Fruit fly (Drosophila melanogaster) whole organism, prepupa: ENCODE results near the gene CG13460.

Experiments used
- CG11294 ChIP-seq: fragments of 200-800 bp; sonication (Bioruptor generic); IDR thresholded peaks from 2 replicates; pipeline ENCODE4 v1.3.6; 2022; ENCODE audit warnings: missing biosample characterization, missing genetic modification characterization
- CG11902 ChIP-seq: fragments of 200-800 bp; sonication (Bioruptor generic); optimal IDR thresholded peaks from 3 replicates; lab custom pipeline; 2016; ENCODE audit warnings: missing biosample characterization, missing genetic modification characterization
- CG15336 ChIP-seq: fragments of 200-800 bp; sonication (Bioruptor generic); IDR thresholded peaks from 2 replicates; pipeline ENCODE4 v1.3.6; 2022; ENCODE audit warnings: missing biosample characterization, missing genetic modification characterization
- CG1621 ChIP-seq: fragments of 200-800 bp; sonication (Bioruptor generic); optimal IDR thresholded peaks from 3 replicates; lab custom pipeline; 2018; ENCODE audit warnings: missing biosample characterization, mild to moderate bottlenecking, missing genetic modification characterization
- CG16779 ChIP-seq: fragments of 200-800 bp; sonication (Bioruptor generic); optimal IDR thresholded peaks from 3 replicates; lab custom pipeline; 2017; ENCODE audit warnings: missing biosample characterization, mild to moderate bottlenecking, missing genetic modification characterization
- CG3032 ChIP-seq: fragments of 200-800 bp; optimal IDR thresholded peaks from 2 replicates; lab custom pipeline; 2019; ENCODE audit warnings: missing biosample characterization, mild to moderate bottlenecking, missing genetic modification characterization, moderate library complexity
- CG31627 ChIP-seq: fragments of 200-800 bp; sonication (Bioruptor generic); optimal IDR thresholded peaks from 3 replicates; lab custom pipeline; 2016; ENCODE audit warnings: missing biosample characterization, missing genetic modification characterization
- CG34406 ChIP-seq: fragments of 200-800 bp; sonication (Bioruptor generic); optimal IDR thresholded peaks from 3 replicates; lab custom pipeline; 2016; ENCODE audit warnings: missing biosample characterization, missing genetic modification characterization
- CG3919 ChIP-seq: fragments of 200-800 bp; sonication (Bioruptor generic); optimal IDR thresholded peaks from 3 replicates; lab custom pipeline; 2016; ENCODE audit warnings: missing biosample characterization, missing genetic modification characterization
- CG6163 ChIP-seq: fragments of 200-800 bp; sonication (Bioruptor generic); IDR thresholded peaks from 3 replicates; pipeline ENCODE4 v1.3.6; 2022; ENCODE audit warnings: missing biosample characterization, missing genetic modification characterization
- CG6792 ChIP-seq: fragments of 200-800 bp; sonication (Bioruptor generic); optimal IDR thresholded peaks from 3 replicates; lab custom pipeline; 2016; ENCODE audit warnings: missing biosample characterization, missing genetic modification characterization
- CG6808 ChIP-seq: fragments of 200-800 bp; sonication (Bioruptor generic); optimal IDR thresholded peaks from 3 replicates; lab custom pipeline; 2017; ENCODE audit warnings: missing biosample characterization, missing genetic modification characterization, mild to moderate bottlenecking, moderate library complexity, missing genetic modification reagents
- CG6854 ChIP-seq: fragments of 200-800 bp; sonication (Bioruptor generic); optimal IDR thresholded peaks from 2 replicates; lab custom pipeline; 2017; ENCODE audit warnings: missing biosample characterization, mild to moderate bottlenecking, missing genetic modification characterization
- CG7368 ChIP-seq: fragments of 200-800 bp; sonication (Bioruptor generic); optimal IDR thresholded peaks from 3 replicates; lab custom pipeline; 2016; ENCODE audit warnings: missing biosample characterization, missing genetic modification characterization
- Eip75B ChIP-seq: fragments of 200-800 bp; sonication (Bioruptor generic); optimal IDR thresholded peaks from 3 replicates; lab custom pipeline; 2016; ENCODE audit warnings: missing biosample characterization, missing genetic modification characterization
- Eip78C ChIP-seq: fragments of 200-800 bp; sonication (Bioruptor generic); peaks from one replicate; lab custom pipeline; 2016; ENCODE audit warnings: missing biosample characterization, missing genetic modification characterization
- Hr38 ChIP-seq: sonication (Bioruptor generic); optimal IDR thresholded peaks from 2 replicates; lab custom pipeline; 2016; ENCODE audit warnings: missing biosample characterization, missing genetic modification characterization
- Hr39 ChIP-seq: fragments of 200-800 bp; sonication (Bioruptor generic); optimal IDR thresholded peaks from 2 replicates; lab custom pipeline; 2016; ENCODE audit warnings: missing biosample characterization, missing genetic modification characterization
- Hr4 ChIP-seq: fragments of 200-800 bp; sonication (Bioruptor generic); optimal IDR thresholded peaks from 3 replicates; lab custom pipeline; 2016; ENCODE audit warnings: missing biosample characterization, missing genetic modification characterization
- OdsH ChIP-seq: fragments of 200-800 bp; sonication (Bioruptor generic); optimal IDR thresholded peaks from 3 replicates; lab custom pipeline; 2016; ENCODE audit warnings: missing biosample characterization, missing genetic modification characterization
- Smox ChIP-seq: fragments of 200-800 bp; sonication (Bioruptor generic); optimal IDR thresholded peaks from 3 replicates; lab custom pipeline; 2016; ENCODE audit warnings: missing biosample characterization, missing genetic modification characterization
- Sox102F ChIP-seq: fragments of 200-800 bp; sonication (Bioruptor generic); optimal IDR thresholded peaks from 2 replicates; lab custom pipeline; 2016; ENCODE audit warnings: missing biosample characterization, mild to moderate bottlenecking, missing genetic modification characterization
- dac ChIP-seq: fragments of 200-800 bp; sonication (Bioruptor generic); optimal IDR thresholded peaks from 2 replicates; lab custom pipeline; 2017; ENCODE audit warnings: missing biosample characterization, mild to moderate bottlenecking, missing genetic modification characterization
- dsx ChIP-seq: fragments of 200-800 bp; optimal IDR thresholded peaks from 3 replicates; lab custom pipeline; 2019; ENCODE audit warnings: missing biosample characterization, mild to moderate bottlenecking, missing genetic modification characterization, moderate library complexity; ENCODE audit not compliant: poor library complexity, severe bottlenecking
- eg ChIP-seq: fragments of 200-800 bp; sonication (Bioruptor generic); IDR thresholded peaks from 3 replicates; pipeline ENCODE4 v1.3.6; 2022; ENCODE audit warnings: missing biosample characterization, missing genetic modification characterization
- fd59A ChIP-seq: fragments of 200-800 bp; sonication (Bioruptor generic); optimal IDR thresholded peaks from 2 replicates; lab custom pipeline; 2017; ENCODE audit warnings: missing biosample characterization, mild to moderate bottlenecking, missing genetic modification characterization, missing genetic modification reagents
- fkh ChIP-seq: fragments of 200-800 bp; sonication (Bioruptor generic); optimal IDR thresholded peaks from 3 replicates; lab custom pipeline; 2017; ENCODE audit warnings: missing biosample characterization, mild to moderate bottlenecking, missing genetic modification characterization, moderate library complexity
- lz ChIP-seq: fragments of 200-800 bp; sonication (Bioruptor generic); optimal IDR thresholded peaks from 3 replicates; lab custom pipeline; 2016; ENCODE audit warnings: missing biosample characterization, missing genetic modification characterization
- net ChIP-seq: fragments of 200-800 bp; sonication (Bioruptor generic); optimal IDR thresholded peaks from 3 replicates; lab custom pipeline; 2016; ENCODE audit warnings: missing biosample characterization, missing genetic modification characterization
- salr ChIP-seq, 2 experiments: fragments of 200-800 bp; sonication (Bioruptor generic); optimal IDR thresholded peaks; 3 replicates each; lab custom pipeline; 2016 to 2018; ENCODE audit warnings: missing biosample characterization in 2 of 2, missing genetic modification characterization in 2 of 2, mild to moderate bottlenecking in 1 of 2
- ss ChIP-seq, 2 experiments: fragments of 200-800 bp; sonication (Bioruptor generic); optimal IDR thresholded peaks; 2 replicates in 1 of 2; 3 replicates in 1 of 2; lab custom pipeline; 2017 to 2018; ENCODE audit warnings: mild to moderate bottlenecking in 2 of 2, missing biosample characterization in 2 of 2, missing genetic modification characterization in 2 of 2, moderate library complexity in 1 of 2

CG13460 gene

dm6 chr3L:15051325-15051724, 10.2 kb downstream of the CG13460 start, which contains the start of gene CG43679:
TSS of gene CG43679 (minus strand) at chr3L:15051425.
- TF ChIP-seq CG1621 (tag; lab: Kevin White, UChicago), result no peak
- no peak for TF ChIP-seq Smox (GFP tag; lab: Kevin White, UChicago)
- no peak for TF ChIP-seq fkh (GFP tag; lab: Kevin White, UChicago)
- TF ChIP-seq Hr38 (GFP tag; lab: Kevin White, UChicago), result no peak
- TF ChIP-seq ss (GFP tag; optimal IDR thresholded peaks at IDR 0.05; lab: Kevin White, UChicago), result no peak

dm6 chr3L:15050706-15051105, 10.8 kb downstream of the CG13460 start, which contains the start of gene CG12310:
TSS of gene CG12310 (minus strand) at chr3L:15050806.
- TF ChIP-seq dsx (no peak), CG6792 (GFP tag; lab: Kevin White, UChicago) (no peak), CG3919 (no peak), salr (GFP tag; optimal IDR thresholded peaks at IDR 0.05; lab: Kevin White, UChicago) (no peak), Hr4 (GFP tag; lab: Kevin White, UChicago) (no peak), CG6163 (GFP tag; lab: Robert Waterston, UW) (no peak), CG11294 (GFP tag; lab: Robert Waterston, UW) (no peak), CG31627 (GFP tag; lab: Kevin White, UChicago) (no peak), CG6808 (GFP tag; lab: Kevin White, UChicago) (no peak), CG15336 (GFP tag; lab: Robert Waterston, UW) (no peak), fd59A (GFP tag; lab: Kevin White, UChicago) (no peak), OdsH (no peak), CG1621 (tag; lab: Kevin White, UChicago) (no peak), CG34406 (GFP tag; lab: Kevin White, UChicago) (no peak), lz (GFP tag; lab: Kevin White, UChicago) (no peak), Sox102F (GFP tag; lab: Kevin White, UChicago) (no peak), CG3032 (tag; lab: Kevin White, UChicago) (no peak), CG11902 (GFP tag; lab: Kevin White, UChicago) (no peak), eg (GFP tag; lab: Robert Waterston, UW) (no peak)
- TF ChIP-seq, all 60 proteins: peak for 0

DNA sequence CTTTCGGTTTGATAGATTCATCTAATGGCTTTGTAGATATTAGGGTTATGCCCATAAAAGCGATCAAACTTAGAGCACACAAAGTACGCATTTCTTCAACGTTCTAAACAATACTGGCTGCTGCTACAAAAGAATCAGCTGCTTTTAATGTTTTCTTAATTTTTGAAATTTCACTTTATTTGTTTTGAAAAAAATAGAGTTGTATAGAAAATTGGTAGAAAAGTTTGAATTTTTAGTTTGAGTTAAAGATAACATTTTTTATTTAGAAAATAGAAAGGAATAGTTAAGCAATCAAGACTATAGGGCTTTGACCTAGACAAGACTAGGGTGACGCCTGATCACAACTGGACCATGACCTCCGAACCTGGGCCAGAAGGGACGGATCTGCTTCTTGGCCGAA, 11.4 kb downstream of the CG13460 start, which contains the start of gene CG18581:
TSS of gene CG18581 (minus strand) at position 101 of the 400 bp plus-strand sequence.
- no peak for TF ChIP-seq CG3032 (tag; lab: Kevin White, UChicago)
- no peak for TF ChIP-seq CG11294 (GFP tag; lab: Robert Waterston, UW)
- TF ChIP-seq net, result no peak
- no peak for TF ChIP-seq CG15336 (GFP tag; lab: Robert Waterston, UW)
- no peak for TF ChIP-seq Hr4 (GFP tag; lab: Kevin White, UChicago)
- TF ChIP-seq CG7368, result no peak
- TF ChIP-seq CG6854 (GFP tag; lab: Kevin White, UChicago), result no peak
- TF ChIP-seq eg (GFP tag; lab: Robert Waterston, UW), result no peak
- no peak for TF ChIP-seq Eip75B (GFP tag; lab: Kevin White, UChicago)
- TF ChIP-seq Smox (GFP tag; lab: Kevin White, UChicago), result no peak
- no peak for TF ChIP-seq CG16779
- no peak for TF ChIP-seq dac
- TF ChIP-seq Eip78C (GFP tag; lab: Kevin White, UChicago), result no peak

- TF ChIP-seq fkh (GFP tag; lab: Kevin White, UChicago), result peak; percentile 33
- no peak for TF ChIP-seq Hr4 (GFP tag; lab: Kevin White, UChicago)
- no peak for TF ChIP-seq net
Observed at dm6 chr3L:15049395-15049794, 12.1 kb downstream of the CG13460 start, which contains the start of gene CG43678. TSS of gene CG43678 (minus strand) at chr3L:15049495.

DNA sequence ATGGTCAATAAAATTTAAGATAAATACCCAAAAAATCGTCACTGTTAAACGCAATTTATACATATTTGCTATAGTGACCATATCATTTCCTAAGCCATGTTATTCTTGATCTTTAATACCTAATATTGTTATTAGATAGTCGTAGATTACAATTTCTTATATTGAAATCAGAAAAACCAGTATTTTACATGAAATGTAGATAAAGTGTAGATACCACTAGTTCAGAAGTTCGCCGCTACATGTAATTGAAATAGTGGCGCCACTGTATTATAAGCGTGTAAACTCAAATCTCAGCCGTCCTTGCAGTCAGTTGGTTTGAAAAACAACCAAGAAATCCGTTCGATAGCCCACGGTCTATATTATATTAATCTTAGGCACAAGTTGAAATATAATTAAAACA, 13.4 kb downstream of the CG13460 start:
- no peak for TF ChIP-seq CG6792 (GFP tag; lab: Kevin White, UChicago)
- peak; percentile 5 for TF ChIP-seq Hr39
